Fruit fly (Drosophila melanogaster) whole organism, adult: ENCODE results near the gene Coq6.

Experiments used
- CG11617 ChIP-seq: fragments of 200-800 bp; sonication (Bioruptor generic); optimal IDR thresholded peaks from 2 replicates; lab custom pipeline; 2017; ENCODE audit warnings: mild to moderate bottlenecking, missing biosample characterization, missing genetic modification reagents, missing genetic modification characterization
- CG12768 ChIP-seq: fragments of 200-800 bp; sonication (Bioruptor generic); optimal IDR thresholded peaks from 2 replicates; lab custom pipeline; 2017; ENCODE audit warnings: missing biosample characterization, missing genetic modification characterization, mild to moderate bottlenecking, moderate library complexity, missing genetic modification reagents
- CG14711 ChIP-seq: fragments of 200-800 bp; sonication (Bioruptor generic); optimal IDR thresholded peaks from 2 replicates; lab custom pipeline; 2018; ENCODE audit warnings: missing biosample characterization, mild to moderate bottlenecking, missing genetic modification characterization, moderate library complexity
- CG1620 ChIP-seq: fragments of 200-800 bp; sonication (Bioruptor generic); optimal IDR thresholded peaks from 2 replicates; lab custom pipeline; 2016; ENCODE audit warnings: missing biosample characterization, missing genetic modification characterization
- CG33017 ChIP-seq: fragments of 200-800 bp; sonication (Bioruptor generic); optimal IDR thresholded peaks from 2 replicates; lab custom pipeline; 2018; ENCODE audit warnings: missing biosample characterization, mild to moderate bottlenecking, missing genetic modification characterization, moderate library complexity
- CG5204 ChIP-seq: fragments of 200-800 bp; sonication (Bioruptor generic); optimal IDR thresholded peaks from 2 replicates; lab custom pipeline; 2016; ENCODE audit warnings: missing biosample characterization, missing genetic modification characterization
- CG7045 ChIP-seq: fragments of 200-800 bp; sonication (Bioruptor generic); optimal IDR thresholded peaks from 2 replicates; lab custom pipeline; 2017; ENCODE audit warnings: missing biosample characterization, mild to moderate bottlenecking, missing genetic modification characterization
- CG7101 ChIP-seq: fragments of 200-800 bp; sonication (Bioruptor generic); optimal IDR thresholded peaks from 2 replicates; lab custom pipeline; 2018; ENCODE audit warnings: missing biosample characterization, mild to moderate bottlenecking, missing genetic modification characterization, moderate library complexity
- Clk ChIP-seq: fragments of 200-800 bp; sonication (Bioruptor generic); optimal IDR thresholded peaks from 2 replicates; lab custom pipeline; 2017; ENCODE audit warnings: missing biosample characterization, missing genetic modification characterization
- Crg-1 ChIP-seq: fragments of 200-800 bp; sonication (Bioruptor generic); optimal IDR thresholded peaks from 2 replicates; lab custom pipeline; 2016; ENCODE audit warnings: missing biosample characterization, missing genetic modification characterization
- Hr96 ChIP-seq: fragments of 200-800 bp; sonication (Bioruptor generic); optimal IDR thresholded peaks from 2 replicates; lab custom pipeline; 2016; ENCODE audit warnings: missing biosample characterization, missing genetic modification characterization
- Mnt ChIP-seq: fragments of 200-800 bp; sonication (Bioruptor generic); optimal IDR thresholded peaks from 2 replicates; lab custom pipeline; 2016; ENCODE audit warnings: missing biosample characterization, mild to moderate bottlenecking, missing genetic modification characterization
- bab1 ChIP-seq: fragments of 200-800 bp; sonication (Bioruptor generic); optimal IDR thresholded peaks from 3 replicates; lab custom pipeline; 2019; ENCODE audit warnings: missing biosample characterization, mild to moderate bottlenecking, missing genetic modification characterization, moderate library complexity
- cic ChIP-seq: fragments of 200-800 bp; sonication (Bioruptor generic); optimal IDR thresholded peaks from 2 replicates; lab custom pipeline; 2017; ENCODE audit warnings: missing biosample characterization, mild to moderate bottlenecking, missing genetic modification characterization, moderate library complexity
- cnc ChIP-seq, 2 experiments: fragments of >200 bp; optimal IDR thresholded peaks; 2 replicates each; lab custom pipeline; 2017
- kay ChIP-seq: fragments of 200-800 bp; sonication (Bioruptor generic); peaks from one replicate; lab custom pipeline; 2016; ENCODE audit warnings: missing biosample characterization, missing genetic modification characterization, borderline replicate concordance
- ovo ChIP-seq: fragments of 200-800 bp; sonication (Bioruptor generic); optimal IDR thresholded peaks from 2 replicates; lab custom pipeline; 2016; ENCODE audit warnings: missing biosample characterization, missing genetic modification characterization
- pad ChIP-seq: fragments of 200-800 bp; sonication (Bioruptor generic); optimal IDR thresholded peaks from 3 replicates; lab custom pipeline; 2017; ENCODE audit warnings: missing biosample characterization, missing genetic modification characterization, mild to moderate bottlenecking, moderate library complexity, missing genetic modification reagents
- tj ChIP-seq: fragments of 200-800 bp; sonication (Bioruptor generic); optimal IDR thresholded peaks from 3 replicates; lab custom pipeline; 2017; ENCODE audit warnings: missing biosample characterization, mild to moderate bottlenecking, missing genetic modification characterization, moderate library complexity
- toe ChIP-seq: fragments of 200-800 bp; sonication (Bioruptor generic); optimal IDR thresholded peaks from 2 replicates; lab custom pipeline; 2016; ENCODE audit warnings: missing biosample characterization, missing genetic modification characterization

Coq6 gene

dm6 chr2L:5517393-5517792 is 14.6 kb downstream of the Coq6 start, which contains the start of gene CG14020:
TSS of gene CG14020 (plus strand) at chr2L:5517737.
- TF ChIP-seq Clk (GFP tag; lab: Kevin White, UChicago) (no peak), Hr96 (GFP tag; lab: Kevin White, UChicago) (no peak), cnc (optimal IDR thresholded peaks at IDR 0.05; lab: Kevin White, UChicago) (no peak), CG5204 (GFP tag; lab: Kevin White, UChicago) (no peak), CG12768 (GFP tag; lab: Kevin White, UChicago) (no peak), CG7045 (GFP tag; lab: Kevin White, UChicago) (no peak), CG1620 (GFP tag; lab: Kevin White, UChicago) (no peak), kay (no peak), pad (no peak)

DNA sequence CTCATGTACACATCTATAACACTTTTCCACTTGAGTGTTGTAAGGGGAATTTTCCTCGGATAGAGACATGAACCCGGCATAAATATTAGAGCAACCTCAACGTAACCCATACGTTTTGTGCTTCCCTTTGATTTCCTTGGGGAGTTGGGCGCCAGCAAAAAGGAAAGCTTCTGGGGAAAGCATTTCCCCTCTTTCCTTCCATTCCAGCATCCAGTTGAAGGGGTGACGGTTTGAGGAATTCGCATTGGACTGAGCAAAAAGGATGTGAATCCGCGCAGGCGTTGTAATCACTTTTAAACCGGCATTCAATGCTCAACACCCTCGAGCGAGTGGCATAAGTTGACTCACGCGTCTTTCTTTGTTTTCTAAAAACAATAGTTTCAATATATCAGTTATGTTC is 17.1 kb downstream of the Coq6 start:
- no peak for TF ChIP-seq cnc (optimal IDR thresholded peaks at IDR 0.05; lab: Kevin White, UChicago)
- no peak for TF ChIP-seq pad
- no peak for TF ChIP-seq Crg-1 (GFP tag; lab: Kevin White, UChicago)
- TF ChIP-seq cic: no peak
- TF ChIP-seq CG12768 (GFP tag; lab: Kevin White, UChicago): no peak
- no peak for TF ChIP-seq CG5204 (GFP tag; lab: Kevin White, UChicago)
- no peak for TF ChIP-seq CG33017 (tag; lab: Kevin White, UChicago)
- no peak for TF ChIP-seq bab1 (GFP tag; lab: Kevin White, UChicago)
- TF ChIP-seq CG7101 (tag; lab: Kevin White, UChicago): no peak
- TF ChIP-seq CG7045 (GFP tag; lab: Kevin White, UChicago): no peak
- TF ChIP-seq CG11617 (GFP tag; lab: Kevin White, UChicago): no peak
- TF ChIP-seq CG1620 (GFP tag; lab: Kevin White, UChicago): no peak
- no peak for TF ChIP-seq Clk (GFP tag; lab: Kevin White, UChicago)
- no peak for TF ChIP-seq CG14711
- no peak for TF ChIP-seq ovo (GFP tag; lab: Kevin White, UChicago)
- TF ChIP-seq kay: no peak
- no peak for TF ChIP-seq toe (GFP tag; lab: Kevin White, UChicago)
- no peak for TF ChIP-seq Mnt (GFP tag; lab: Kevin White, UChicago)
- no peak for TF ChIP-seq tj (GFP tag; lab: Kevin White, UChicago)

dm6 chr2L:5507823-5508438 is 24.1 kb downstream of the Coq6 start:
- TF ChIP-seq CG14711 (no peak), Crg-1 (GFP tag; lab: Kevin White, UChicago) (no peak), cnc (optimal IDR thresholded peaks at IDR 0.05; lab: Kevin White, UChicago) (no peak), CG1620 (GFP tag; lab: Kevin White, UChicago) (no peak), CG5204 (GFP tag; lab: Kevin White, UChicago) (no peak), Hr96 (GFP tag; lab: Kevin White, UChicago) (no peak), ovo (GFP tag; lab: Kevin White, UChicago) (no peak), pad (no peak), CG33017 (tag; lab: Kevin White, UChicago) (no peak), CG7101 (tag; lab: Kevin White, UChicago) (no peak), bab1 (GFP tag; lab: Kevin White, UChicago) (no peak), CG7045 (GFP tag; lab: Kevin White, UChicago) (no peak), tj (GFP tag; lab: Kevin White, UChicago) (no peak), kay (no peak), Mnt (GFP tag; lab: Kevin White, UChicago) (no peak), cic (no peak), CG11617 (GFP tag; lab: Kevin White, UChicago) (no peak), CG12768 (GFP tag; lab: Kevin White, UChicago) (no peak)

DNA sequence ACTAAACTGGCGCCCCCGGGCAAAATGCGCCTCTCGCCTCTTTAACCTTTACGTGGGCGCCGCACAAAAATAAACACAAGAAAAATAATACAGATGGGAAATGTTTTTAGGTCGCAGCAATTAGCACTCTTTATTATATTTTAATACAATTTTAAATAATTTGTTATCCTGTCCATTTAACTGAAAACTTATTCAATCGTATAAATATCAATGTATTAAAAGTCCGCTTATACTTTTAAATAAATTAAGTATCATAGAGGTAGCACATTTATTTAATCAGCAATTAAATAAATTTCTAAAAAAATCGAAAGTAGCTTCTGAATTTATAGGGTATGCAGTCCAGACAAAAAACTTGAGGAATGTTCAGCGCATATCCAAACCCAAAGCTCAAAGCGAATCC is 24.9 kb downstream of the Coq6 start:
- TF ChIP-seq ovo (GFP tag; lab: Kevin White, UChicago) (no peak), CG14711 (no peak), CG7045 (GFP tag; lab: Kevin White, UChicago) (no peak), CG11617 (GFP tag; lab: Kevin White, UChicago) (no peak), cic (no peak), Mnt (GFP tag; lab: Kevin White, UChicago) (no peak), Hr96 (GFP tag; lab: Kevin White, UChicago) (no peak), CG7101 (tag; lab: Kevin White, UChicago) (no peak), kay (no peak), tj (GFP tag; lab: Kevin White, UChicago) (no peak), bab1 (GFP tag; lab: Kevin White, UChicago) (no peak), pad (no peak), CG5204 (GFP tag; lab: Kevin White, UChicago) (no peak)

DNA sequence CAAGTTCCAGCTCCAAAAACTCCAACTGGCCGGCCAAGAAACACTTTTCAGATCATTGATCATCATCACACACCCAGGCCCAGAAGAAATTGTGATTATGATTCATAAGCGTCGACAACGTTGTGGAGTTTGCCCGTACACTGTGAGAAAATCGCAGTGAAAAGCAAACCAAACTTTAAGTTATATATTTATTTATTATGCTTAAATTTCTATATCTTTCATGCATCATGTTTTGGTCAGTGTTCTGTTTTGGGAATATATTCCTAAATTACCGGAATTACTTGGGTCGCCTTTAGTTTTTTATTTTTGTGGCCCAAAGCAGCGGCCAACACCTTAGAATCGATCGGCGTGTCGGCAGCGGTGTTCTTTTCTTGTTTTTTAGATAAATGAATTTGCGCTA is 26.9 kb downstream of the Coq6 start:
- no peak for TF ChIP-seq tj (GFP tag; lab: Kevin White, UChicago)
- no peak for TF ChIP-seq toe (GFP tag; lab: Kevin White, UChicago)
- TF ChIP-seq pad: no peak
- no peak for TF ChIP-seq CG14711
- TF ChIP-seq Hr96 (GFP tag; lab: Kevin White, UChicago): no peak
- no peak for TF ChIP-seq cnc (optimal IDR thresholded peaks at IDR 0.05; lab: Kevin White, UChicago)
- TF ChIP-seq cic: no peak
- TF ChIP-seq bab1 (GFP tag; lab: Kevin White, UChicago): no peak
- TF ChIP-seq ovo (GFP tag; lab: Kevin White, UChicago): no peak
- TF ChIP-seq CG11617 (GFP tag; lab: Kevin White, UChicago): no peak
- TF ChIP-seq CG12768 (GFP tag; lab: Kevin White, UChicago): no peak
- no peak for TF ChIP-seq CG7101 (tag; lab: Kevin White, UChicago)
- TF ChIP-seq CG7045 (GFP tag; lab: Kevin White, UChicago): no peak
- no peak for TF ChIP-seq CG1620 (GFP tag; lab: Kevin White, UChicago)
- no peak for TF ChIP-seq kay

DNA sequence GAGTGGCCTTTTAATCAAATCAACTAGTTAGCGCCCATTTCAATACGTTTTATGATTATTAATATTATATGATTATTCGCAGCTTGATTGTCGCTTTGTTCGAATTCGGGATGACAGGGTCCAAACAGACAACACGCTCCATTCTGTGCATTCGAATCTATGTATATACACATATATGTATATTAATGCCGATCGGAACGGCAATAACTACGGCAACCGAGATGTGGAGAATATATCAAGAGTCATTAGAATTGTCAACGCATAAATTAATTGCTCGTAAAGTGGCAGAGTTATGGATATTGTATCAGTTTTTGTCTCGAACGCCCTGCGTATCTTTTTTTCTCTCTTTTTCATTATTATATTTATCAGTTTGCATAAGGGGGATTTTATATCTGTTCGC is 29.2 kb downstream of the Coq6 start:
- TF ChIP-seq Hr96 (GFP tag; lab: Kevin White, UChicago) (no peak), CG7045 (GFP tag; lab: Kevin White, UChicago) (no peak), ovo (GFP tag; lab: Kevin White, UChicago) (no peak), toe (GFP tag; lab: Kevin White, UChicago) (no peak), CG1620 (GFP tag; lab: Kevin White, UChicago) (no peak), CG14711 (no peak), cic (no peak), CG11617 (GFP tag; lab: Kevin White, UChicago) (no peak), Clk (GFP tag; lab: Kevin White, UChicago) (no peak), Crg-1 (GFP tag; lab: Kevin White, UChicago) (no peak), bab1 (GFP tag; lab: Kevin White, UChicago) (no peak), kay (no peak), Mnt (GFP tag; lab: Kevin White, UChicago) (no peak), tj (GFP tag; lab: Kevin White, UChicago) (no peak)
